Fruit fly (Drosophila melanogaster) whole organism, prepupa: ENCODE data around the gene dsd.

Experiments used
- Blimp-1 ChIP-seq: fragments of 200-800 bp; sonication (Bioruptor generic); optimal IDR thresholded peaks from 3 replicates; lab custom pipeline; 2017; ENCODE audit warnings: missing biosample characterization, missing genetic modification characterization, mild to moderate bottlenecking, moderate library complexity, missing genetic modification reagents
- CG10631 ChIP-seq: fragments of 200-800 bp; sonication (Bioruptor generic); optimal IDR thresholded peaks from 2 replicates; lab custom pipeline; 2016; ENCODE audit warnings: missing biosample characterization, missing genetic modification characterization
- CG10669 ChIP-seq: fragments of 200-800 bp; sonication (Bioruptor generic); optimal IDR thresholded peaks from 3 replicates; lab custom pipeline; 2018; ENCODE audit warnings: missing biosample characterization, mild to moderate bottlenecking, missing genetic modification characterization, moderate library complexity
- CG11902 ChIP-seq: fragments of 200-800 bp; sonication (Bioruptor generic); optimal IDR thresholded peaks from 3 replicates; lab custom pipeline; 2016; ENCODE audit warnings: missing biosample characterization, missing genetic modification characterization
- CG15336 ChIP-seq: fragments of 200-800 bp; sonication (Bioruptor generic); IDR thresholded peaks from 2 replicates; pipeline ENCODE4 v1.3.6; 2022; ENCODE audit warnings: missing biosample characterization, missing genetic modification characterization
- CG31627 ChIP-seq: fragments of 200-800 bp; sonication (Bioruptor generic); optimal IDR thresholded peaks from 3 replicates; lab custom pipeline; 2016; ENCODE audit warnings: missing biosample characterization, missing genetic modification characterization
- CG32006 ChIP-seq: fragments of 200-800 bp; sonication (Bioruptor generic); optimal IDR thresholded peaks from 3 replicates; lab custom pipeline; 2017; ENCODE audit warnings: missing biosample characterization, mild to moderate bottlenecking, missing genetic modification characterization
- CG34406 ChIP-seq: fragments of 200-800 bp; sonication (Bioruptor generic); optimal IDR thresholded peaks from 3 replicates; lab custom pipeline; 2016; ENCODE audit warnings: missing biosample characterization, missing genetic modification characterization
- CG3919 ChIP-seq: fragments of 200-800 bp; sonication (Bioruptor generic); optimal IDR thresholded peaks from 3 replicates; lab custom pipeline; 2016; ENCODE audit warnings: missing biosample characterization, missing genetic modification characterization
- CG6163 ChIP-seq: fragments of 200-800 bp; sonication (Bioruptor generic); IDR thresholded peaks from 3 replicates; pipeline ENCODE4 v1.3.6; 2022; ENCODE audit warnings: missing biosample characterization, missing genetic modification characterization
- CG6276 ChIP-seq: fragments of 200-800 bp; sonication (Bioruptor generic); optimal IDR thresholded peaks from 2 replicates; lab custom pipeline; 2017; ENCODE audit warnings: missing biosample characterization, mild to moderate bottlenecking, missing genetic modification characterization
- CG6792 ChIP-seq: fragments of 200-800 bp; sonication (Bioruptor generic); optimal IDR thresholded peaks from 3 replicates; lab custom pipeline; 2016; ENCODE audit warnings: missing biosample characterization, missing genetic modification characterization
- CG6808 ChIP-seq: fragments of 200-800 bp; sonication (Bioruptor generic); optimal IDR thresholded peaks from 3 replicates; lab custom pipeline; 2017; ENCODE audit warnings: missing biosample characterization, missing genetic modification characterization, mild to moderate bottlenecking, moderate library complexity, missing genetic modification reagents
- CG6854 ChIP-seq: fragments of 200-800 bp; sonication (Bioruptor generic); optimal IDR thresholded peaks from 2 replicates; lab custom pipeline; 2017; ENCODE audit warnings: missing biosample characterization, mild to moderate bottlenecking, missing genetic modification characterization
- CG7368 ChIP-seq: fragments of 200-800 bp; sonication (Bioruptor generic); optimal IDR thresholded peaks from 3 replicates; lab custom pipeline; 2016; ENCODE audit warnings: missing biosample characterization, missing genetic modification characterization
- CG8119 ChIP-seq: fragments of 200-800 bp; sonication (Bioruptor generic); IDR thresholded peaks from 3 replicates; pipeline ENCODE4 v1.3.6; 2022; ENCODE audit warnings: missing biosample characterization, missing genetic modification characterization
- CG8319 ChIP-seq: fragments of 200-800 bp; sonication (Bioruptor generic); optimal IDR thresholded peaks from 3 replicates; lab custom pipeline; 2016; ENCODE audit warnings: missing biosample characterization, missing genetic modification characterization
- CG9139 ChIP-seq: fragments of 200-800 bp; sonication (Bioruptor generic); optimal IDR thresholded peaks from 3 replicates; lab custom pipeline; 2017; ENCODE audit warnings: missing biosample characterization, mild to moderate bottlenecking, missing genetic modification characterization
- Eip75B ChIP-seq: fragments of 200-800 bp; sonication (Bioruptor generic); optimal IDR thresholded peaks from 3 replicates; lab custom pipeline; 2016; ENCODE audit warnings: missing biosample characterization, missing genetic modification characterization
- Eip78C ChIP-seq: fragments of 200-800 bp; sonication (Bioruptor generic); peaks from one replicate; lab custom pipeline; 2016; ENCODE audit warnings: missing biosample characterization, missing genetic modification characterization
- Eip93F ChIP-seq: fragments of 200-800 bp; sonication (Bioruptor generic); optimal IDR thresholded peaks from 2 replicates; lab custom pipeline; 2016; ENCODE audit warnings: missing biosample characterization, mild to moderate bottlenecking, missing genetic modification characterization
- Ets21C ChIP-seq: fragments of 200-800 bp; sonication (Bioruptor generic); optimal IDR thresholded peaks from 3 replicates; lab custom pipeline; 2016; ENCODE audit warnings: missing biosample characterization, missing genetic modification characterization
- Ets96B ChIP-seq: fragments of 200-800 bp; optimal IDR thresholded peaks from 2 replicates; lab custom pipeline; 2019; ENCODE audit warnings: missing biosample characterization, mild to moderate bottlenecking, missing genetic modification characterization, moderate library complexity
- Gug ChIP-seq: fragments of 200-800 bp; sonication (Bioruptor generic); IDR thresholded peaks from 2 replicates; pipeline ENCODE4 v1.3.6; 2022; ENCODE audit warnings: missing biosample characterization, missing genetic modification characterization
- Met ChIP-seq: fragments of 200-800 bp; sonication (Bioruptor generic); optimal IDR thresholded peaks from 3 replicates; lab custom pipeline; 2016; ENCODE audit warnings: missing biosample characterization, missing genetic modification characterization
- OdsH ChIP-seq: fragments of 200-800 bp; sonication (Bioruptor generic); optimal IDR thresholded peaks from 3 replicates; lab custom pipeline; 2016; ENCODE audit warnings: missing biosample characterization, missing genetic modification characterization
- Smox ChIP-seq: fragments of 200-800 bp; sonication (Bioruptor generic); optimal IDR thresholded peaks from 3 replicates; lab custom pipeline; 2016; ENCODE audit warnings: missing biosample characterization, missing genetic modification characterization
- Sox102F ChIP-seq: fragments of 200-800 bp; sonication (Bioruptor generic); optimal IDR thresholded peaks from 2 replicates; lab custom pipeline; 2016; ENCODE audit warnings: missing biosample characterization, mild to moderate bottlenecking, missing genetic modification characterization
- Sox14 ChIP-seq: fragments of 200-800 bp; sonication (Bioruptor generic); optimal IDR thresholded peaks from 3 replicates; lab custom pipeline; 2016; ENCODE audit warnings: missing biosample characterization, missing genetic modification characterization
- achi ChIP-seq: fragments of 200-800 bp; sonication (Bioruptor generic); optimal IDR thresholded peaks from 3 replicates; lab custom pipeline; 2016; ENCODE audit warnings: missing biosample characterization, missing genetic modification characterization
- acj6 ChIP-seq: fragments of 200-800 bp; sonication (Bioruptor generic); optimal IDR thresholded peaks from 3 replicates; lab custom pipeline; 2016; ENCODE audit warnings: missing biosample characterization, missing genetic modification characterization
- dac ChIP-seq: fragments of 200-800 bp; sonication (Bioruptor generic); optimal IDR thresholded peaks from 2 replicates; lab custom pipeline; 2017; ENCODE audit warnings: missing biosample characterization, mild to moderate bottlenecking, missing genetic modification characterization
- dsx ChIP-seq: fragments of 200-800 bp; optimal IDR thresholded peaks from 3 replicates; lab custom pipeline; 2019; ENCODE audit warnings: missing biosample characterization, mild to moderate bottlenecking, missing genetic modification characterization, moderate library complexity; ENCODE audit not compliant: poor library complexity, severe bottlenecking
- eg ChIP-seq: fragments of 200-800 bp; sonication (Bioruptor generic); IDR thresholded peaks from 3 replicates; pipeline ENCODE4 v1.3.6; 2022; ENCODE audit warnings: missing biosample characterization, missing genetic modification characterization
- esn ChIP-seq: fragments of 200-800 bp; sonication (Bioruptor generic); optimal IDR thresholded peaks from 2 replicates; lab custom pipeline; 2016; ENCODE audit warnings: missing biosample characterization, mild to moderate bottlenecking, missing genetic modification characterization, moderate library complexity
- fd85E ChIP-seq: fragments of 200-800 bp; sonication (Bioruptor generic); optimal IDR thresholded peaks from 3 replicates; lab custom pipeline; 2016; ENCODE audit warnings: missing biosample characterization, missing genetic modification characterization
- lz ChIP-seq: fragments of 200-800 bp; sonication (Bioruptor generic); optimal IDR thresholded peaks from 3 replicates; lab custom pipeline; 2016; ENCODE audit warnings: missing biosample characterization, missing genetic modification characterization
- net ChIP-seq: fragments of 200-800 bp; sonication (Bioruptor generic); optimal IDR thresholded peaks from 3 replicates; lab custom pipeline; 2016; ENCODE audit warnings: missing biosample characterization, missing genetic modification characterization
- pdm3 ChIP-seq: fragments of 200-800 bp; sonication (Bioruptor generic); optimal IDR thresholded peaks from 3 replicates; lab custom pipeline; 2016; ENCODE audit warnings: missing biosample characterization, missing genetic modification characterization
- salr ChIP-seq, 2 experiments: fragments of 200-800 bp; sonication (Bioruptor generic); optimal IDR thresholded peaks; 3 replicates each; lab custom pipeline; 2016 to 2018; ENCODE audit warnings: missing biosample characterization in 2 of 2, missing genetic modification characterization in 2 of 2, mild to moderate bottlenecking in 1 of 2
- ss ChIP-seq, 2 experiments: fragments of 200-800 bp; sonication (Bioruptor generic); optimal IDR thresholded peaks; 2 replicates in 1 of 2; 3 replicates in 1 of 2; lab custom pipeline; 2017 to 2018; ENCODE audit warnings: mild to moderate bottlenecking in 2 of 2, missing biosample characterization in 2 of 2, missing genetic modification characterization in 2 of 2, moderate library complexity in 1 of 2
- svp ChIP-seq: fragments of 200-800 bp; sonication (Bioruptor generic); peaks from one replicate; lab custom pipeline; 2016; ENCODE audit warnings: missing biosample characterization, missing genetic modification characterization
- topi ChIP-seq: fragments of 200-800 bp; sonication (Bioruptor generic); optimal IDR thresholded peaks from 3 replicates; lab custom pipeline; 2016; ENCODE audit warnings: missing biosample characterization, missing genetic modification characterization
- vri ChIP-seq: fragments of 200-800 bp; sonication (Bioruptor generic); optimal IDR thresholded peaks from 3 replicates; lab custom pipeline; 2016; ENCODE audit warnings: missing biosample characterization, mild to moderate bottlenecking, missing genetic modification characterization

Gene dsd

dm6 chr3R:27556972-27557371 lies 50.2 kb downstream of the dsd start (continued):
- TF ChIP-seq CG8319 (GFP tag; lab: Kevin White, UChicago) (peak; percentile 31), CG7368 (peak; percentile 43), topi (GFP tag; lab: Kevin White, UChicago) (peak; percentile 52), CG31627 (GFP tag; lab: Kevin White, UChicago) (peak; percentile 57), Eip93F (GFP tag; lab: Kevin White, UChicago) (no peak), svp (GFP tag; lab: Kevin White, UChicago) (no peak), Sox102F (peak; percentile 44), CG6276 (peak; percentile 59), CG32006 (GFP tag; lab: Kevin White, UChicago) (peak; percentile 72), eg (GFP tag; lab: Robert Waterston, UW) (peak; percentile 88), dac (GFP tag; lab: Kevin White, UChicago) (peak; percentile 2), Gug (GFP tag; lab: Robert Waterston, UW) (peak; percentile 71), pdm3 (peak; percentile 67), dsx (GFP tag; lab: Kevin White, UChicago) (no peak), CG10669 (GFP tag; lab: Kevin White, UChicago) (peak; percentile 42), vri (GFP tag; lab: Kevin White, UChicago) (peak; percentile 45), esn (GFP tag; lab: Kevin White, UChicago) (peak; percentile 52), CG6792 (peak; percentile 50)

- TF ChIP-seq svp (GFP tag; lab: Kevin White, UChicago) (peak; percentile 89), Blimp-1 (GFP tag; lab: Kevin White, UChicago) (no peak), CG6792 (no peak)
- TF ChIP-seq, all 60 proteins: peak for 1
Measured at dm6 chr3R:27556466-27556865, 50.7 kb downstream of the dsd start.

dm6 chr3R:27555853-27556252 lies 51.3 kb downstream of the dsd start:
- no peak for TF ChIP-seq CG34406 (GFP tag; lab: Kevin White, UChicago)
- TF ChIP-seq CG6276 = no peak
- no peak for TF ChIP-seq dac (GFP tag; lab: Kevin White, UChicago)
- no peak for TF ChIP-seq eg (GFP tag; lab: Robert Waterston, UW)

dm6 chr3R:27554964-27555363 lies 52.2 kb downstream of the dsd start:
- TF ChIP-seq Sox14 (GFP tag; lab: Kevin White, UChicago) (peak; percentile 71), esn (GFP tag; lab: Kevin White, UChicago) (no peak), OdsH (GFP tag; lab: Kevin White, UChicago) (peak; percentile 76), salr (GFP tag; optimal IDR thresholded peaks at IDR 0.05; lab: Kevin White, UChicago) (peak in 1 of 2 experiments; percentile 69), Smox (GFP tag; lab: Kevin White, UChicago) (no peak), fd85E (GFP tag; lab: Kevin White, UChicago) (no peak), CG15336 (GFP tag; lab: Robert Waterston, UW) (peak; percentile 94), eg (GFP tag; lab: Robert Waterston, UW) (peak; percentile 93), net (GFP tag; lab: Kevin White, UChicago) (peak; percentile 80), dsx (GFP tag; lab: Kevin White, UChicago) (no peak), CG3919 (peak; percentile 77), CG9139 (no peak), vri (GFP tag; lab: Kevin White, UChicago) (no peak), CG6854 (GFP tag; lab: Kevin White, UChicago) (no peak), ss (GFP tag; optimal IDR thresholded peaks at IDR 0.05; lab: Kevin White, UChicago) (no peak), CG6163 (GFP tag; lab: Robert Waterston, UW) (peak; percentile 84), pdm3 (peak; percentile 74), CG31627 (GFP tag; lab: Kevin White, UChicago) (peak; percentile 12), lz (GFP tag; lab: Kevin White, UChicago) (peak; percentile 2), CG10631 (GFP tag; lab: Kevin White, UChicago) (peak; percentile 73), Eip75B (GFP tag; lab: Kevin White, UChicago) (peak; percentile 49), CG6276 (peak; percentile 90), CG10669 (GFP tag; lab: Kevin White, UChicago) (peak; percentile 26), Eip78C (peak; percentile 88), Ets21C (GFP tag; lab: Kevin White, UChicago) (no peak), acj6 (GFP tag; lab: Kevin White, UChicago) (peak; percentile 71), Met (GFP tag; lab: Kevin White, UChicago) (peak; percentile 46), CG6808 (no peak), Ets96B (tag; lab: Kevin White, UChicago) (peak; percentile 45), CG8119 (GFP tag; lab: Robert Waterston, UW) (peak; percentile 92), achi (GFP tag; lab: Kevin White, UChicago) (peak; percentile 77), dac (GFP tag; lab: Kevin White, UChicago) (peak; percentile 81), CG11902 (GFP tag; lab: Kevin White, UChicago) (no peak), CG32006 (GFP tag; lab: Kevin White, UChicago) (peak; percentile 93)
